Worm (Caenorhabditis elegans) whole organism, mixed stage, embryonic: ENCODE results near the gene mtm-3.

Experiments
- M03D4.4 ChIP-seq: sonication (generic microtip); optimal IDR thresholded peaks from 2 replicates; lab custom pipeline; 2017; ENCODE audit warnings: mild to moderate bottlenecking, missing genetic modification characterization, missing compliant biosample characterization
- ceh-39 ChIP-seq: fragments of 150-350 bp; optimal IDR thresholded peaks from 2 replicates; lab custom pipeline; 2014; ENCODE audit warnings: missing biosample characterization, missing genetic modification characterization
- ceh-43 ChIP-seq: fragments of 200-800 bp; sonication (Bioruptor generic); optimal IDR thresholded peaks from 2 replicates; lab custom pipeline; 2018; ENCODE audit warnings: mild to moderate bottlenecking, missing genetic modification characterization, moderate library complexity, missing compliant biosample characterization
- ceh-83 ChIP-seq: fragments of 200-800 bp; sonication (Bioruptor generic); optimal IDR thresholded peaks from 2 replicates; lab custom pipeline; 2018; ENCODE audit warnings: mild to moderate bottlenecking, missing genetic modification characterization, missing compliant biosample characterization
- ces-1 ChIP-seq: fragments of 150-350 bp; optimal IDR thresholded peaks from 2 replicates; lab custom pipeline; 2014; ENCODE audit warnings: missing biosample characterization, missing genetic modification reagents, missing genetic modification characterization
- cnd-1 ChIP-seq: fragments of 200-800 bp; sonication (Bioruptor generic); optimal IDR thresholded peaks from 2 replicates; lab custom pipeline; 2018; ENCODE audit warnings: mild to moderate bottlenecking, missing genetic modification characterization, missing compliant biosample characterization
- drap-1 ChIP-seq: fragments of 200-800 bp; sonication (Bioruptor generic); optimal IDR thresholded peaks from 3 replicates; lab custom pipeline; 2018; ENCODE audit warnings: mild to moderate bottlenecking, missing genetic modification characterization, missing compliant biosample characterization
- elt-3 ChIP-seq: fragments of 150-350 bp; optimal IDR thresholded peaks from 2 replicates; lab custom pipeline; 2014; ENCODE audit warnings: missing biosample characterization, missing genetic modification characterization
- flh-1 ChIP-seq: fragments of 200-800 bp; sonication (Bioruptor generic); optimal IDR thresholded peaks from 2 replicates; lab custom pipeline; 2018; ENCODE audit warnings: mild to moderate bottlenecking, missing genetic modification characterization, moderate library complexity, missing compliant biosample characterization
- ham-2 ChIP-seq: fragments of 200-800 bp; sonication (Bioruptor generic); optimal IDR thresholded peaks from 2 replicates; lab custom pipeline; 2018; ENCODE audit warnings: mild to moderate bottlenecking, missing genetic modification characterization, missing compliant biosample characterization
- hlh-1 ChIP-seq: fragments of 150-350 bp; optimal IDR thresholded peaks from 2 replicates; lab custom pipeline; 2014; ENCODE audit warnings: missing biosample characterization, missing genetic modification reagents, missing genetic modification characterization
- lin-13 ChIP-seq: fragments of 150-350 bp; optimal IDR thresholded peaks from 2 replicates; lab custom pipeline; 2014; ENCODE audit warnings: missing biosample characterization, missing genetic modification characterization
- lin-32 ChIP-seq: fragments of 200-800 bp; sonication (Bioruptor generic); optimal IDR thresholded peaks from 2 replicates; lab custom pipeline; 2018; ENCODE audit warnings: mild to moderate bottlenecking, missing genetic modification characterization, missing compliant biosample characterization
- lsy-2 ChIP-seq: fragments of 150-350 bp; optimal IDR thresholded peaks from 2 replicates; lab custom pipeline; 2014; ENCODE audit warnings: missing biosample characterization, missing genetic modification characterization
- mab-5 ChIP-seq: fragments of 150-350 bp; optimal IDR thresholded peaks from 2 replicates; lab custom pipeline; 2014; ENCODE audit warnings: missing biosample characterization, missing genetic modification characterization
- mep-1 ChIP-seq: fragments of 150-350 bp; optimal IDR thresholded peaks from 2 replicates; lab custom pipeline; 2017; ENCODE audit warnings: missing biosample characterization, missing genetic modification reagents, missing genetic modification characterization, inconsistent platforms
- mls-2 ChIP-seq: sonication (generic microtip); optimal IDR thresholded peaks from 2 replicates; lab custom pipeline; 2016; ENCODE audit warnings: mild to moderate bottlenecking, missing genetic modification characterization, moderate library complexity, missing compliant biosample characterization
- nhr-12 ChIP-seq: fragments of 150-350 bp; optimal IDR thresholded peaks from 2 replicates; lab custom pipeline; 2014; ENCODE audit warnings: missing biosample characterization, missing genetic modification characterization
- nhr-2 ChIP-seq: fragments of 150-350 bp; optimal IDR thresholded peaks from 2 replicates; lab custom pipeline; 2014; ENCODE audit warnings: missing biosample characterization, missing genetic modification characterization
- nhr-237 ChIP-seq: fragments of 150-350 bp; optimal IDR thresholded peaks from 2 replicates; lab custom pipeline; 2014; ENCODE audit warnings: missing biosample characterization, missing genetic modification characterization
- snpc-4 ChIP-seq: fragments of 150-350 bp; optimal IDR thresholded peaks from 2 replicates; lab custom pipeline; 2014; ENCODE audit warnings: missing biosample characterization, missing genetic modification characterization
- unc-120 ChIP-seq: sonication (generic microtip); optimal IDR thresholded peaks from 2 replicates; lab custom pipeline; 2017; ENCODE audit warnings: missing genetic modification characterization, missing compliant biosample characterization; ENCODE audit not compliant: poor library complexity, severe bottlenecking
- unc-39 ChIP-seq: fragments of 150-350 bp; optimal IDR thresholded peaks from 2 replicates; lab custom pipeline; 2014; ENCODE audit warnings: missing biosample characterization, missing genetic modification characterization
- unc-62 ChIP-seq: fragments of 150-350 bp; optimal IDR thresholded peaks from 2 replicates; lab custom pipeline; 2014; ENCODE audit warnings: missing biosample characterization, missing genetic modification reagents, missing genetic modification characterization
- zip-8 ChIP-seq: fragments of 150-350 bp; optimal IDR thresholded peaks from 2 replicates; lab custom pipeline; 2014; ENCODE audit warnings: missing biosample characterization, missing genetic modification characterization
- ztf-11 ChIP-seq: fragments of 150-350 bp; optimal IDR thresholded peaks from 2 replicates; lab custom pipeline; 2014; ENCODE audit warnings: missing biosample characterization, missing genetic modification characterization

Gene mtm-3

ce11 chrIII:3790855-3791254 is 9.4 kb downstream of the mtm-3 start:
- TF ChIP-seq nhr-2 (no peak), ceh-39 (no peak), nhr-12 (tag; lab: Kevin White, UChicago) (no peak), cnd-1 (tag; lab: Kevin White, UChicago) (no peak), flh-1 (no peak), lin-13 (tag; lab: Kevin White, UChicago) (no peak), unc-120 (no peak), lsy-2 (tag; lab: Kevin White, UChicago) (no peak), M03D4.4 (no peak)

- TF ChIP-seq ces-1 (GFP tag; lab: Kevin White, UChicago) (peak; percentile 99), unc-39 (peak; percentile 11), lin-13 (tag; lab: Kevin White, UChicago) (no peak), ceh-83 (GFP tag; lab: Kevin White, UChicago) (peak; percentile 20), mls-2 (tag; lab: Kevin White, UChicago) (peak; percentile 24), ceh-43 (GFP tag; lab: Kevin White, UChicago) (peak; percentile 65), snpc-4 (tag; lab: Kevin White, UChicago) (no peak), elt-3 (tag; lab: Kevin White, UChicago) (peak; percentile 25)
These were observed 10.4 kb downstream of the mtm-3 start for ce11 chrIII:3789688-3790371.

ce11 chrIII:3786427-3786935 is 13.8 kb downstream of the mtm-3 start, which contains the start of gene acy-3:
acy-3 (minus strand) TSS chrIII:3786477.
- TF ChIP-seq ztf-11 (tag; lab: Kevin White, UChicago) (no peak), unc-62 (GFP tag; lab: Kevin White, UChicago) (peak; percentile 70), ham-2 (GFP tag; lab: Kevin White, UChicago) (peak; percentile 64), drap-1 (no peak), unc-120 (peak; percentile 81), M03D4.4 (peak; percentile 9), hlh-1 (tag; lab: Kevin White, UChicago) (peak; percentile 57), ces-1 (GFP tag; lab: Kevin White, UChicago) (no peak), snpc-4 (tag; lab: Kevin White, UChicago) (no peak), ceh-39 (no peak), mep-1 (no peak)

ce11 chrIII:3785094-3785493 is 15.2 kb downstream of the mtm-3 start:
- TF ChIP-seq snpc-4 (tag; lab: Kevin White, UChicago) = no peak
- no peak for TF ChIP-seq lsy-2 (tag; lab: Kevin White, UChicago)

ce11 chrIII:3783914-3784313 is 16.4 kb downstream of the mtm-3 start:
- peak; percentile 5 for TF ChIP-seq unc-62 (GFP tag; lab: Kevin White, UChicago)
- no peak for TF ChIP-seq lin-32 (GFP tag; lab: Kevin White, UChicago)
- TF ChIP-seq, all 35 proteins: peak for 1

ce11 chrIII:3782853-3783252 is 17.4 kb downstream of the mtm-3 start:
- TF ChIP-seq unc-120 = peak; percentile 80
- peak; percentile 62 for TF ChIP-seq hlh-1 (tag; lab: Kevin White, UChicago)
- TF ChIP-seq ceh-43 (GFP tag; lab: Kevin White, UChicago) = no peak
- TF ChIP-seq unc-62 (GFP tag; lab: Kevin White, UChicago) = peak; percentile 87

- TF ChIP-seq hlh-1 (tag; lab: Kevin White, UChicago) = peak; percentile 68
- no peak for TF ChIP-seq nhr-237 (tag; lab: Kevin White, UChicago)
- TF ChIP-seq snpc-4 (tag; lab: Kevin White, UChicago) = no peak
- TF ChIP-seq zip-8 (tag; lab: Kevin White, UChicago) = no peak
- TF ChIP-seq ceh-43 (GFP tag; lab: Kevin White, UChicago) = no peak
- TF ChIP-seq flh-1 = no peak
- peak; percentile 40 for TF ChIP-seq mab-5 (tag; lab: Kevin White, UChicago)
- TF ChIP-seq unc-62 (GFP tag; lab: Kevin White, UChicago) = peak; percentile 52
- TF ChIP-seq, all 35 proteins: peak for 3
These were observed 18.4 kb downstream of the mtm-3 start for ce11 chrIII:3781827-3782226.
